Fruit fly (Drosophila melanogaster) whole organism: ENCODE measurements around the gene Gyf.

Source experiments
- CG8478 ChIP-seq: fragments of >200 bp; optimal IDR thresholded peaks from 2 replicates; lab custom pipeline; 2018; ENCODE audit warnings: inconsistent platforms
- Dll ChIP-seq: fragments of >200 bp; optimal IDR thresholded peaks from 2 replicates; lab custom pipeline; 2017
- pan ChIP-seq: fragments of >200 bp; optimal IDR thresholded peaks from 2 replicates; lab custom pipeline; 2017
- psq ChIP-seq: fragments of >200 bp; optimal IDR thresholded peaks from 2 replicates; lab custom pipeline; 2017

dm6 chr4:852339-852738 is 14.5 kb downstream of the Gyf start:
- TF ChIP-seq psq (lab: Kevin White, UChicago), result no peak
- TF ChIP-seq CG8478 (lab: Kevin White, UChicago), result no peak
- TF ChIP-seq Dll (lab: Kevin White, UChicago), result no peak
- no peak for TF ChIP-seq pan (lab: Kevin White, UChicago)
